Fruit fly (Drosophila melanogaster) whole organism, embryonic: ENCODE results near the gene Mst98Cb.

Experiments used
- CG18764 ChIP-seq: fragments of 200-800 bp; sonication (Bioruptor generic); optimal IDR thresholded peaks from 3 replicates; lab custom pipeline; 2016; ENCODE audit warnings: missing biosample characterization, missing genetic modification characterization
- hkb ChIP-seq, 2 experiments: fragments of 200-800 bp in 1 of 2; fragments of >200 bp in 1 of 2; sonication (Bioruptor generic) in 1 of 2; IDR thresholded peaks in 1 of 2; optimal IDR thresholded peaks in 1 of 2; 2 replicates each; pipeline versions ENCODE4 v1.3.6 to Lab custom; 2017 to 2022; ENCODE audit warnings: missing biosample characterization in 1 of 2, missing genetic modification characterization in 1 of 2
- p53 ChIP-seq: fragments of 200-800 bp; sonication (Bioruptor generic); optimal IDR thresholded peaks from 2 replicates; lab custom pipeline; 2016; ENCODE audit warnings: missing biosample characterization, missing genetic modification characterization

DNA sequence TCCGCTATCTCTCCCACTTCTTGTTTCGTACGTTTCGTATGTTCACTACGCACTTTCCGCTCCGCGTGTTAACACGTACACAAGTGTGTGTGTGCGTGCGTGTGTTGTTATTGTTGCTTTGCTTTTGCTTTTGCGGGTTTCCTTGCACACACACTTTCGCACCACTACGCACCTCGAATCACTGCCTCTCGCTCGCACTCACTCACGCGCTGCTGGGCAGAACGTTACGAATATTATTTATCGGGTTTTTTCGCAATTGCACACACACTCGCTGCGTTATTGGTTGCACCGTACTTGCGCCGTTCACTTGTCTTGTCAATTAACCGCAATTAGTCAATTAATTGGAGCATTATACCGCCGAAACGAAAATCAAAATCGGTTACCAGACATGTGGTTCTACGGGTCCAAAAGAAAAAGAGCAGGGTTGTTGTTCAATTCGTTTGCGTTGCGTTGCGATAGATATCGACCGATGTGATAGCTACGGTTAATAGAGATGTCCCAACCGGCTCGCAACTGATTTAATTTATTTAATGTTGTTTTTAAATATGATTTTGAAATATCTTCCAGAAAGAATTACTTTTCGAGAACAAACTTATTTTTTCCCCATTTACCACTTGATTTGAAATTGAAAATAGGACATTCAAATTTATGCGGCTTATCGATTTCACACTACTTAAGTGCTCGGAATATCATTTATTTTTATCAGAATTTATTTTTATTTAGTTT, 43.6 kb downstream of the Mst98Cb start, which contains the start of gene larp:
- TF ChIP-seq hkb (optimal IDR thresholded peaks at IDR 0.05; lab: Kevin White, UChicago) (no peak), hkb (GFP tag; IDR thresholded peaks at IDR 0.05; lab: Robert Waterston, UW) (peak; percentile 65), p53 (GFP tag; lab: Kevin White, UChicago) (peak; percentile 2), CG18764 (GFP tag; lab: Kevin White, UChicago) (peak; percentile 37)
